Fruit fly (Drosophila melanogaster): ENCODE measurements around the gene Ets96B.

The Ets96B gene

DNA sequence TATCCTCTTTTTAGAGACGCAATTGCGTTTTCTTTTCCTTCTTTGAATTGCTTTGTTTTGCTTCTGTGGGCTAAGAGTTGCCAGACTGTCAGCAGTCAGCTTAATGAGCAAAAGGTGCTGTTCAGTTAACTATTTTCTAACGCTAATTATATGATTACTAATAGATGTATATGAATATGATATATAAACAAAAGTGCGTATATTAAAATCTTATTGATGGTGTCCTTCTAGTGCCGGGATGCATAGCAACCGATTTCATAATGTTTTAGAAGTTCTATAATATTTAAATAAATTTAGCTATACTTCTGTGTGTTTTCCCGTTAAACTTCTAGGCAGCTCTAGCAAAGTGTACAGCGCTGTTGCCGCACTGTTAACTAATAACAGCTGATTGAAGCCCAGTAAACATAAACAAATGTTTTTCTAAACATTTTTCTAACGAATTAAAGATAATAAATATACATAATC is 42.1 kb downstream of the Ets96B start, which contains the start of the genes Kaz and CG43273 (continued):
- TF ChIP-seq Rx (GFP tag; IDR thresholded peaks at IDR 0.05): no peak
- no peak for TF ChIP-seq HHEX (GFP tag; optimal IDR thresholded peaks at IDR 0.05)
- no peak for TF ChIP-seq Lpt (GFP tag; optimal IDR thresholded peaks at IDR 0.05)
- peak; percentile 43 for TF ChIP-seq Sin3A (optimal IDR thresholded peaks at IDR 0.05)
- no peak for TF ChIP-seq HLH3B (GFP tag; IDR thresholded peaks at IDR 0.05)
- peak; percentile 79 for TF ChIP-seq CoRest (tag; optimal IDR thresholded peaks at IDR 0.05)
- TF ChIP-seq exex (tag; optimal IDR thresholded peaks at IDR 0.05): no peak
- no peak for TF ChIP-seq disco-r (GFP tag; optimal IDR thresholded peaks at IDR 0.05)
- TF ChIP-seq CG17359 (tag; optimal IDR thresholded peaks at IDR 0.05): peak; percentile 46
- TF ChIP-seq Mrtf (GFP tag; IDR thresholded peaks at IDR 0.05): no peak
- no peak for TF ChIP-seq dmrt99B (tag; optimal IDR thresholded peaks at IDR 0.05)
- no peak for TF ChIP-seq rib (GFP tag; IDR thresholded peaks at IDR 0.05)
- peak; percentile 30; the same call in 1 of the 2 replicates for TF ChIP-seq Scr (GFP tag; IDR thresholded peaks at IDR 0.05; ENCODE audit: partially characterized antibody)
- 0 out of 2 replicates have a peak, but pooled peaks have one; percentile 27 for TF ChIP-seq ssp (GFP tag; IDR thresholded peaks at IDR 0.05)
- peak; percentile 71 for TF ChIP-seq slbo (GFP tag; IDR thresholded peaks at IDR 0.05)
- no peak for TF ChIP-seq sd (tag; optimal IDR thresholded peaks at IDR 0.05)
- peak; percentile 75 for TF ChIP-seq CG3847 (GFP tag; IDR thresholded peaks at IDR 0.05)
- TF ChIP-seq schlank (tag; optimal IDR thresholded peaks at IDR 0.05): no peak
- peak; percentile 81 for TF ChIP-seq Med (GFP tag)
- peak; percentile 60; the same call in 1 of the 2 replicates for TF ChIP-seq CG14014 (GFP tag; IDR thresholded peaks at IDR 0.05)
- no peak for TF ChIP-seq CG11398 (GFP tag; optimal IDR thresholded peaks at IDR 0.05)
- TF ChIP-seq bsh (GFP tag; optimal IDR thresholded peaks at IDR 0.05): no peak
- TF ChIP-seq CG4730 (GFP tag; IDR thresholded peaks at IDR 0.05): no peak
- TF ChIP-seq jumu (GFP tag; optimal IDR thresholded peaks at IDR 0.05): no peak
- no peak for TF ChIP-seq Trl (optimal IDR thresholded peaks at IDR 0.05)
- TF ChIP-seq Trl (GFP tag; optimal IDR thresholded peaks at IDR 0.05): no peak
- peak; percentile 20 for TF ChIP-seq zfh2 (GFP tag; optimal IDR thresholded peaks at IDR 0.05)
- peak; percentile 33; the same call in 1 of the 2 replicates for TF ChIP-seq CG17328 (GFP tag; IDR thresholded peaks at IDR 0.05)
- no peak for TF ChIP-seq CG8359 (GFP tag; optimal IDR thresholded peaks at IDR 0.05; ENCODE audit: borderline replicate concordance)
- TF ChIP-seq lbe (GFP tag; optimal IDR thresholded peaks at IDR 0.05): peak; percentile 32
- no peak for TF ChIP-seq E2f2 (GFP tag; IDR thresholded peaks at IDR 0.05)
- TF ChIP-seq CG10274 (GFP tag; optimal IDR thresholded peaks at IDR 0.05): no peak
- no peak for TF ChIP-seq CG8765 (GFP tag; IDR thresholded peaks at IDR 0.05)
- TF ChIP-seq Dfd (GFP tag; optimal IDR thresholded peaks at IDR 0.05): no peak
- TF ChIP-seq CG10321 (GFP tag; IDR thresholded peaks at IDR 0.05): no peak
- peak; percentile 54 for TF ChIP-seq ewg (GFP tag; optimal IDR thresholded peaks at IDR 0.05)
- TF ChIP-seq shn (GFP tag; optimal IDR thresholded peaks at IDR 0.05): no peak
- peak; percentile 42 for TF ChIP-seq Hsf (GFP tag; optimal IDR thresholded peaks at IDR 0.05)
- peak; percentile 56 for TF ChIP-seq CG10979 (tag; optimal IDR thresholded peaks at IDR 0.05)
- TF ChIP-seq CG4424 (GFP tag; optimal IDR thresholded peaks at IDR 0.05): peak; percentile 51
- peak; percentile 19; the same call in 1 of the 2 replicates for TF ChIP-seq chm (GFP tag; IDR thresholded peaks at IDR 0.05)
- no peak for TF ChIP-seq CG14667 (GFP tag; IDR thresholded peaks at IDR 0.05)
- peak; percentile 11 for TF ChIP-seq CG6854 (GFP tag; optimal IDR thresholded peaks at IDR 0.05)
- TF ChIP-seq CG17612 (GFP tag; IDR thresholded peaks at IDR 0.05): no peak
- TF ChIP-seq CG6683 (GFP tag; optimal IDR thresholded peaks at IDR 0.05): no peak
- TF ChIP-seq zfh1 (GFP tag; IDR thresholded peaks at IDR 0.05): peak; percentile 34; the same call in 1 of the 3 replicates
- TF ChIP-seq CG5245 (GFP tag; optimal IDR thresholded peaks at IDR 0.05): no peak
- no peak for TF ChIP-seq D19B (GFP tag; optimal IDR thresholded peaks at IDR 0.05)
- TF ChIP-seq stwl (tag; optimal IDR thresholded peaks at IDR 0.05): no peak
- TF ChIP-seq fd96Cb (tag; optimal IDR thresholded peaks at IDR 0.05): peak; percentile 34
- TF ChIP-seq sna (GFP tag; IDR thresholded peaks at IDR 0.05; ENCODE audit: partially characterized antibody): 0 out of 2 replicates have a peak, but pooled peaks have one; percentile 11
- TF ChIP-seq Fer3 (tag; optimal IDR thresholded peaks at IDR 0.05): no peak
